Fruit fly (Drosophila melanogaster) whole organism, pupa: ENCODE results near the gene CG44227.
A peak's percentile ranks its signal among the peaks of the same experiment; 100 is the strongest.

ENCODE experiments used
- CG10348 ChIP-seq: fragments of 200-800 bp; sonication (Bioruptor generic); IDR thresholded peaks from 2 replicates; pipeline ENCODE4 v1.3.6; 2022; ENCODE audit warnings: missing biosample characterization, missing genetic modification characterization
- CG12605 ChIP-seq: fragments of 200-800 bp; sonication (Bioruptor generic); IDR thresholded peaks from 2 replicates; pipeline ENCODE4 v1.3.6; 2022; ENCODE audit warnings: missing biosample characterization, missing genetic modification characterization
- CG13204 ChIP-seq: fragments of 200-800 bp; sonication (Bioruptor generic); optimal IDR thresholded peaks from 2 replicates; lab custom pipeline; 2018; ENCODE audit warnings: missing biosample characterization, mild to moderate bottlenecking, missing genetic modification characterization, moderate library complexity
- CG14655 ChIP-seq: fragments of 200-800 bp; sonication (Bioruptor generic); optimal IDR thresholded peaks from 3 replicates; lab custom pipeline; 2017; ENCODE audit warnings: mild to moderate bottlenecking, missing biosample characterization, missing genetic modification reagents, missing genetic modification characterization
- CG15710 ChIP-seq: fragments of 200-800 bp; sonication (Bioruptor generic); optimal IDR thresholded peaks from 2 replicates; lab custom pipeline; 2018; ENCODE audit warnings: missing biosample characterization, mild to moderate bottlenecking, missing genetic modification characterization, moderate library complexity
- CG17806 ChIP-seq: fragments of 200-800 bp; sonication (Bioruptor generic); optimal IDR thresholded peaks from 2 replicates; lab custom pipeline; 2018; ENCODE audit warnings: missing biosample characterization, mild to moderate bottlenecking, missing genetic modification characterization, moderate library complexity
- CG32121 ChIP-seq: fragments of 200-800 bp; sonication (Bioruptor generic); IDR thresholded peaks from 2 replicates; pipeline ENCODE4 v1.3.6; 2022; ENCODE audit warnings: missing biosample characterization, missing genetic modification characterization
- CG34367 ChIP-seq: fragments of 200-800 bp; sonication (Bioruptor generic); optimal IDR thresholded peaks from 2 replicates; lab custom pipeline; 2018; ENCODE audit warnings: missing biosample characterization, mild to moderate bottlenecking, missing genetic modification characterization
- CG4496 ChIP-seq: fragments of 200-800 bp; sonication (Bioruptor generic); IDR thresholded peaks from 3 replicates; pipeline ENCODE4 v1.3.6; 2022; ENCODE audit warnings: missing biosample characterization, missing genetic modification characterization
- CG8159 ChIP-seq: fragments of 200-800 bp; sonication (Bioruptor generic); optimal IDR thresholded peaks from 3 replicates; lab custom pipeline; 2018; ENCODE audit warnings: missing biosample characterization, mild to moderate bottlenecking, missing genetic modification characterization, moderate library complexity
- CG8301 ChIP-seq: fragments of 200-800 bp; sonication (Bioruptor generic); optimal IDR thresholded peaks from 2 replicates; lab custom pipeline; 2018; ENCODE audit warnings: missing biosample characterization, mild to moderate bottlenecking, missing genetic modification characterization
- CG9948 ChIP-seq: fragments of 200-800 bp; sonication (Bioruptor generic); optimal IDR thresholded peaks from 2 replicates; lab custom pipeline; 2018; ENCODE audit warnings: missing biosample characterization, mild to moderate bottlenecking, missing genetic modification characterization, moderate library complexity
- D1 ChIP-seq: fragments of 200-800 bp; sonication (Bioruptor generic); optimal IDR thresholded peaks from 2 replicates; lab custom pipeline; 2018; ENCODE audit warnings: missing biosample characterization, mild to moderate bottlenecking, missing genetic modification characterization, moderate library complexity
- EcR ChIP-seq: fragments of 200-800 bp; sonication (Bioruptor generic); optimal IDR thresholded peaks from 3 replicates; lab custom pipeline; 2019; ENCODE audit warnings: missing biosample characterization, missing genetic modification characterization, mild to moderate bottlenecking, moderate library complexity, missing genetic modification reagents
- Ets98B ChIP-seq: fragments of 200-800 bp; sonication (Bioruptor generic); IDR thresholded peaks from 2 replicates; pipeline ENCODE4 v1.3.6; 2022; ENCODE audit warnings: missing biosample characterization, missing genetic modification characterization
- Pif1A ChIP-seq: fragments of 200-800 bp; sonication (Bioruptor generic); optimal IDR thresholded peaks from 3 replicates; lab custom pipeline; 2016; ENCODE audit warnings: missing biosample characterization, missing genetic modification characterization
- Pif1B ChIP-seq: fragments of 200-800 bp; sonication (Bioruptor generic); optimal IDR thresholded peaks from 3 replicates; lab custom pipeline; 2016; ENCODE audit warnings: missing biosample characterization, missing genetic modification characterization
- Snoo ChIP-seq: fragments of 200-800 bp; sonication (Bioruptor generic); optimal IDR thresholded peaks from 3 replicates; lab custom pipeline; 2017; ENCODE audit warnings: missing biosample characterization, mild to moderate bottlenecking, missing genetic modification characterization, inconsistent platforms
- fd96Ca ChIP-seq: fragments of 200-800 bp; sonication (Bioruptor generic); IDR thresholded peaks from 3 replicates; pipeline ENCODE4 v1.3.6; 2022; ENCODE audit warnings: missing biosample characterization, missing genetic modification characterization
- gl ChIP-seq: fragments of 200-800 bp; sonication (Bioruptor generic); optimal IDR thresholded peaks from 2 replicates; lab custom pipeline; 2018; ENCODE audit warnings: missing biosample characterization, mild to moderate bottlenecking, missing genetic modification characterization
- rn ChIP-seq: fragments of 200-800 bp; sonication (Bioruptor generic); IDR thresholded peaks from 2 replicates; pipeline ENCODE4 v1.3.6; 2022; ENCODE audit warnings: missing biosample characterization, missing genetic modification characterization

CG44227 gene

DNA sequence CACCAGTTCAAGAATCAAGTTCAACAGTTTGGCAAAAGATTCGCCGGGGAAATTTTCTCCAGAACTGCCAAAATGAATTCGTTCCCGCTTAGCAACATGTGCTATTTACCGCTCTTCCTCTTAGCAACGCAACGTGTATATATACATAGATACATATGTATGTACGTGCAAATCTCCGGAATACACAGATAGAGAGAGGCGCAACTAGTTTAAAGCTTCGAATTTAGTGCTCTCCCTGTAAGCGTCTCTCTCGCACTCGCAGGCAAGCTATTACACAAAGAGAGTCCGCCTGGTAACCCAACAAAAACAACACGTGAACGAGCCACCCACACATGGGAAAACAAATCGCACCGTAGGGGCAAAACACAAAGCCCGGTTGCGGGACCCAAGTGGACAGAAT is 26.3 kb downstream of the CG44227 start:
- TF ChIP-seq Snoo (tag; lab: Kevin White, UChicago) (no peak), gl (tag; lab: Kevin White, UChicago) (no peak), CG14655 (GFP tag; lab: Kevin White, UChicago) (no peak), D1 (tag; lab: Kevin White, UChicago) (no peak), Ets98B (peak; percentile 23; the same call in 1 of the 2 replicates), CG8301 (tag; lab: Kevin White, UChicago) (no peak), EcR (GFP tag; lab: Kevin White, UChicago) (peak; percentile 7), CG8159 (tag; lab: Kevin White, UChicago) (no peak), fd96Ca (GFP tag; lab: Robert Waterston, UW) (peak; percentile 32; the same call in 1 of the 3 replicates), CG32121 (GFP tag; lab: Robert Waterston, UW) (no peak), CG10348 (GFP tag; lab: Robert Waterston, UW) (no peak), Pif1A (GFP tag; lab: Kevin White, UChicago) (no peak), CG17806 (tag; lab: Kevin White, UChicago) (no peak), CG34367 (tag; lab: Kevin White, UChicago) (no peak), Pif1B (GFP tag; lab: Kevin White, UChicago) (no peak), CG12605 (0 out of 2 replicates have a peak, but pooled peaks have one; percentile 42), rn (GFP tag; lab: Robert Waterston, UW) (no peak), CG4496 (GFP tag; lab: Robert Waterston, UW) (no peak), CG13204 (GFP tag; lab: Kevin White, UChicago) (no peak), CG15710 (tag; lab: Kevin White, UChicago) (no peak), CG9948 (no peak)

DNA sequence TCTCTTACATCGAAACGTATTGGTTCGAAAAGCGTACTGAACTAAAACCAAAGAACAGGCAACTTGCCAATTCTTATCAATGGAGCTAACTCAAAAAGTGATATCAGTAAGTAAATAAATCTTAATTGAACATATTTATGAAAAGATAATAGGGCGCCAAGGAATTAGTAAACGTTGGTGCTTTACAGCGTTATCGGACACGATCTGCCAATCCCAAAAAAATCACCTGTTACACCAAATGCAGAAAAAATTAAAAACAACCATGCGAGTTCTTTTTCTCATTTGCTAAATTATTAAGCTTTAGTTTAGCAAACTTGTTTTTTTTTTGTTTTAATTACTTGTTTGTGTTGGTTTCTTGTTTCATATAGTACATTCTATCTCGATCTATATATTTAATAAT is 30.3 kb downstream of the CG44227 start, which contains the start of gene CG42489:
CG42489 (minus strand) TSS at position 101 of the 400 bp plus-strand sequence.
- no peak for TF ChIP-seq Pif1A (GFP tag; lab: Kevin White, UChicago)
- no peak for TF ChIP-seq CG34367 (tag; lab: Kevin White, UChicago)
- no peak for TF ChIP-seq CG13204 (GFP tag; lab: Kevin White, UChicago)
- no peak for TF ChIP-seq CG17806 (tag; lab: Kevin White, UChicago)
- no peak for TF ChIP-seq Ets98B
- TF ChIP-seq CG8301 (tag; lab: Kevin White, UChicago): no peak
- no peak for TF ChIP-seq CG8159 (tag; lab: Kevin White, UChicago)
- TF ChIP-seq CG15710 (tag; lab: Kevin White, UChicago): no peak
- TF ChIP-seq rn (GFP tag; lab: Robert Waterston, UW): no peak
- TF ChIP-seq, all 21 proteins: peak for 0

DNA sequence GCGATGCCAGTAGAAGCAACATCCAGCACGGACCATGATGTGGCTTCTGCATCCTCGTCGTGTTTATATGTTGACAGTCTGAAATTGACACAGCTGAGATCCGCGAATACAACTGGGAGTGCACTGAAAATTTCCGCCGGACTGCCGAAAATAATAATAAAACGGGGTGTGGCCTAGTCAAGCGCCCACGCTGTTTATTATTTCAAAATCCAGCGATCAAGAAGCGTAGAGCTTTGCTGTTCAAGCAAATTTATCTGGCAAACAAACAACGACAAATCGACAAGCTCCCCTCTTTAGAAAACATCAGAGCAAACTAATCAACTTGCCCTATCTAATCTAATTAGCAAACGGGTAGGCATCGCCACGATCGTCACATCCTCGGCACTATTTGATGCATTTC is 30.9 kb downstream of the CG44227 start:
- no peak for TF ChIP-seq CG34367 (tag; lab: Kevin White, UChicago)
- TF ChIP-seq CG8301 (tag; lab: Kevin White, UChicago): no peak
- TF ChIP-seq EcR (GFP tag; lab: Kevin White, UChicago): no peak
- no peak for TF ChIP-seq Pif1B (GFP tag; lab: Kevin White, UChicago)
- no peak for TF ChIP-seq CG15710 (tag; lab: Kevin White, UChicago)
- TF ChIP-seq Ets98B: no peak
- TF ChIP-seq CG32121 (GFP tag; lab: Robert Waterston, UW): no peak
- no peak for TF ChIP-seq CG4496 (GFP tag; lab: Robert Waterston, UW)
- TF ChIP-seq Snoo (tag; lab: Kevin White, UChicago): no peak
- no peak for TF ChIP-seq fd96Ca (GFP tag; lab: Robert Waterston, UW)
- TF ChIP-seq Pif1A (GFP tag; lab: Kevin White, UChicago): no peak
- no peak for TF ChIP-seq CG13204 (GFP tag; lab: Kevin White, UChicago)
- no peak for TF ChIP-seq CG12605
- no peak for TF ChIP-seq CG9948
- TF ChIP-seq gl (tag; lab: Kevin White, UChicago): no peak
- no peak for TF ChIP-seq CG14655 (GFP tag; lab: Kevin White, UChicago)

DNA sequence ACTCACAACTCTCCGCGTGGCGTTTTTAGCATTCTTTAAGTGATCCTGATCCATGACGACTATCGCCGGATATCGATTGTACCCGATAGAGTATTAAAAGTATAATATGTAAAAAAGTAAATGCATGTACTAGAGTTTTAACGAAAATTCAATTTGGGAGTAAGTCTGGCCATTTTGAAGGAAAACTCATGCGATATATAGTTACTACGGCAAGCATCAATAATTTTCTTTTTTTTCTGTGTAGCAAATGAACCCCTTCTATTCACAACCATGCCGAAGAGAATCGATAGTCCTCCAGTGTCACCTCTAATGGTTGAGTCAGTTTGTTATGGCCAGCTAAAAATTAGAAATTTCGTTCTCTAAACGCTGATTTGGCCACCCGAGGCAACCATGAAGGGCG is 32.2 kb downstream of the CG44227 start, which contains the start of the genes Sys1 and Dhod:
Sys1 (plus strand) TSS at position 91 of the 400 bp plus-strand sequence.
Dhod (minus strand) TSS at position 186 of the 400 bp plus-strand sequence.
- peak; percentile 70 for TF ChIP-seq Ets98B
- peak; percentile 53 for TF ChIP-seq CG15710 (tag; lab: Kevin White, UChicago)
- no peak; the same call in 1 of the 2 replicates for TF ChIP-seq CG12605
- TF ChIP-seq CG10348 (GFP tag; lab: Robert Waterston, UW): no peak
- TF ChIP-seq CG4496 (GFP tag; lab: Robert Waterston, UW): peak; percentile 91
- TF ChIP-seq Snoo (tag; lab: Kevin White, UChicago): peak; percentile 33
- TF ChIP-seq CG9948: peak; percentile 25
- peak; percentile 59; the same call in 1 of the 2 replicates for TF ChIP-seq rn (GFP tag; lab: Robert Waterston, UW)
- TF ChIP-seq CG32121 (GFP tag; lab: Robert Waterston, UW): peak; percentile 70
- peak; percentile 83 for TF ChIP-seq Pif1A (GFP tag; lab: Kevin White, UChicago)
- peak; percentile 38 for TF ChIP-seq CG8159 (tag; lab: Kevin White, UChicago)
- TF ChIP-seq EcR (GFP tag; lab: Kevin White, UChicago): no peak
- TF ChIP-seq fd96Ca (GFP tag; lab: Robert Waterston, UW): peak; percentile 69; the same call in 2 of the 3 replicates
- peak; percentile 61 for TF ChIP-seq CG17806 (tag; lab: Kevin White, UChicago)
- no peak for TF ChIP-seq CG13204 (GFP tag; lab: Kevin White, UChicago)
- TF ChIP-seq CG14655 (GFP tag; lab: Kevin White, UChicago): peak; percentile 54
- peak; percentile 65 for TF ChIP-seq Pif1B (GFP tag; lab: Kevin White, UChicago)
- TF ChIP-seq CG34367 (tag; lab: Kevin White, UChicago): no peak
- TF ChIP-seq gl (tag; lab: Kevin White, UChicago): no peak
- peak; percentile 50 for TF ChIP-seq CG8301 (tag; lab: Kevin White, UChicago)
- no peak for TF ChIP-seq D1 (tag; lab: Kevin White, UChicago)

DNA sequence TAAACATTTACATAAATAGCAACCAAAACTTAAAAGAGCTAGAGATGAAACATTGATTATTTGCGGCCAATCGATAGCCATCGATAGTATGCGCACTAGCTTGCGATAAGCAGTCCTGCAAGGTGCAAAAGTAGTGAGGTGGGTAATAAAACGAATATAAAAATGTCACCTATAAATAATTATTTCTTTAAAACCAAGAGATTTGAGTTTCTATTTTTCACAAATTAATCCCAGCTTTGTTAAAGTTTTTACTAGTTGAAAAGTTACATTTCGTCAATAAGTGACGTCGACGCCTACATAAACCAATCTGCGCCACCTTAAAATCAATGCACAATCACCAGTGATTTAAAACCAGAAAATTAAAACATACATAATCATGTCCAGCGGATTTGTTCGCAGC is 34.2 kb downstream of the CG44227 start, which contains the start of the genes Mkk4 and SLIRP2:
Mkk4 (minus strand) TSS at position 56 of the 400 bp plus-strand sequence.
SLIRP2 (plus strand) TSS at position 344 of the 400 bp plus-strand sequence.
- peak; percentile 99 for TF ChIP-seq CG17806 (tag; lab: Kevin White, UChicago)
- TF ChIP-seq gl (tag; lab: Kevin White, UChicago): peak; percentile 93
- peak; percentile 99 for TF ChIP-seq CG34367 (tag; lab: Kevin White, UChicago)
- peak; percentile 99 for TF ChIP-seq CG14655 (GFP tag; lab: Kevin White, UChicago)
- TF ChIP-seq rn (GFP tag; lab: Robert Waterston, UW): peak; percentile 97
- TF ChIP-seq CG12605: peak; percentile 98
- peak; percentile 50 for TF ChIP-seq EcR (GFP tag; lab: Kevin White, UChicago)
- TF ChIP-seq CG9948: peak; percentile 98
- TF ChIP-seq CG8301 (tag; lab: Kevin White, UChicago): peak; percentile 99
- peak; percentile 99 for TF ChIP-seq CG4496 (GFP tag; lab: Robert Waterston, UW)
- TF ChIP-seq CG13204 (GFP tag; lab: Kevin White, UChicago): no peak
- peak; percentile 99 for TF ChIP-seq CG8159 (tag; lab: Kevin White, UChicago)
- TF ChIP-seq Ets98B: peak; percentile 99
- TF ChIP-seq CG15710 (tag; lab: Kevin White, UChicago): peak; percentile 99
- TF ChIP-seq Pif1A (GFP tag; lab: Kevin White, UChicago): peak; percentile 99
- peak; percentile 93 for TF ChIP-seq CG10348 (GFP tag; lab: Robert Waterston, UW)
- peak; percentile 99 for TF ChIP-seq fd96Ca (GFP tag; lab: Robert Waterston, UW)
- no peak for TF ChIP-seq D1 (tag; lab: Kevin White, UChicago)
- TF ChIP-seq Snoo (tag; lab: Kevin White, UChicago): peak; percentile 97
- peak; percentile 98 for TF ChIP-seq CG32121 (GFP tag; lab: Robert Waterston, UW)
- TF ChIP-seq Pif1B (GFP tag; lab: Kevin White, UChicago): peak; percentile 99
